Fruit fly (Drosophila melanogaster) whole organism, embryonic: Measurements from ENCODE around the gene Pop4.

Source experiments
- Asciz ChIP-seq: fragments of 200-800 bp; sonication (Bioruptor generic); optimal IDR thresholded peaks from 2 replicates; lab custom pipeline; 2017; ENCODE audit warnings: missing biosample characterization, mild to moderate bottlenecking, missing genetic modification characterization, missing genetic modification reagents
- Bdp1 ChIP-seq: fragments of 200-800 bp; sonication (Bioruptor generic); optimal IDR thresholded peaks from 3 replicates; lab custom pipeline; 2016; ENCODE audit warnings: missing biosample characterization, missing genetic modification characterization
- CG10267 ChIP-seq: fragments of 200-800 bp; sonication (Bioruptor generic); optimal IDR thresholded peaks from 2 replicates; lab custom pipeline; 2018; ENCODE audit warnings: missing biosample characterization, mild to moderate bottlenecking, missing genetic modification characterization, moderate library complexity
- CG10431 ChIP-seq: fragments of 200-800 bp; sonication (Bioruptor generic); optimal IDR thresholded peaks from 3 replicates; lab custom pipeline; 2018; ENCODE audit warnings: missing biosample characterization, mild to moderate bottlenecking, missing genetic modification characterization
- CG12071 ChIP-seq: fragments of 200-800 bp; sonication (Bioruptor generic); optimal IDR thresholded peaks from 3 replicates; lab custom pipeline; 2018; ENCODE audit warnings: missing biosample characterization, mild to moderate bottlenecking, missing genetic modification characterization
- CG12659 ChIP-seq: fragments of 200-800 bp; sonication (Bioruptor generic); optimal IDR thresholded peaks from 3 replicates; lab custom pipeline; 2017; ENCODE audit warnings: mild to moderate bottlenecking, missing biosample characterization, missing genetic modification reagents, missing genetic modification characterization
- CG13296 ChIP-seq: fragments of 200-800 bp; sonication (Bioruptor generic); optimal IDR thresholded peaks from 3 replicates; lab custom pipeline; 2018; ENCODE audit warnings: missing biosample characterization, mild to moderate bottlenecking, missing genetic modification characterization
- CG14965 ChIP-seq: fragments of 200-800 bp; sonication (Bioruptor generic); optimal IDR thresholded peaks from 2 replicates; lab custom pipeline; 2016; ENCODE audit warnings: missing biosample characterization, missing genetic modification characterization, borderline replicate concordance
- CG16815 ChIP-seq: fragments of 200-800 bp; sonication (Bioruptor generic); optimal IDR thresholded peaks from 3 replicates; lab custom pipeline; 2017; ENCODE audit warnings: missing biosample characterization, mild to moderate bottlenecking, missing genetic modification characterization
- CG17385 ChIP-seq: fragments of 200-800 bp; sonication (Bioruptor generic); optimal IDR thresholded peaks from 3 replicates; lab custom pipeline; 2018; ENCODE audit warnings: missing biosample characterization, mild to moderate bottlenecking, missing genetic modification characterization
- CG17802 ChIP-seq: fragments of 200-800 bp; sonication (Bioruptor generic); optimal IDR thresholded peaks from 2 replicates; lab custom pipeline; 2018; ENCODE audit warnings: missing biosample characterization, mild to moderate bottlenecking, missing genetic modification characterization, moderate library complexity
- CG2116 ChIP-seq: fragments of 200-800 bp; sonication (Bioruptor generic); optimal IDR thresholded peaks from 3 replicates; lab custom pipeline; 2018; ENCODE audit warnings: missing biosample characterization, mild to moderate bottlenecking, missing genetic modification characterization
- CG2712 ChIP-seq: fragments of 200-800 bp; optimal IDR thresholded peaks from 3 replicates; lab custom pipeline; 2019; ENCODE audit warnings: missing biosample characterization, mild to moderate bottlenecking, missing genetic modification characterization, moderate library complexity
- CG2889 ChIP-seq: fragments of 200-800 bp; sonication (Bioruptor generic); IDR thresholded peaks from 3 replicates; pipeline ENCODE4 v1.3.6; 2022; ENCODE audit warnings: missing biosample characterization, missing genetic modification characterization
- CG32767 ChIP-seq: fragments of 200-800 bp; sonication (Bioruptor generic); IDR thresholded peaks from 2 replicates; pipeline ENCODE4 v1.3.6; 2022; ENCODE audit warnings: missing biosample characterization, missing genetic modification characterization
- CG34422 ChIP-seq: fragments of 200-800 bp; sonication (Bioruptor generic); IDR thresholded peaks from 3 replicates; pipeline ENCODE4 v1.3.6; 2022; ENCODE audit warnings: missing biosample characterization, missing genetic modification characterization
- CG42726 ChIP-seq: fragments of 200-800 bp; sonication (Bioruptor generic); IDR thresholded peaks from 2 replicates; pipeline ENCODE4 v1.3.6; 2022; ENCODE audit warnings: missing biosample characterization, missing genetic modification characterization; ENCODE audit not compliant: partially characterized antibody
- CG6683 ChIP-seq: fragments of 200-800 bp; sonication (Bioruptor generic); optimal IDR thresholded peaks from 2 replicates; lab custom pipeline; 2017; ENCODE audit warnings: missing biosample characterization, mild to moderate bottlenecking, missing genetic modification characterization, missing genetic modification reagents
- CG7745 ChIP-seq: fragments of 200-800 bp; sonication (Bioruptor generic); optimal IDR thresholded peaks from 2 replicates; lab custom pipeline; 2018; ENCODE audit warnings: missing biosample characterization, mild to moderate bottlenecking, missing genetic modification characterization, moderate library complexity
- CG8924 ChIP-seq: fragments of 200-800 bp; optimal IDR thresholded peaks from 3 replicates; lab custom pipeline; 2019; ENCODE audit warnings: missing biosample characterization, mild to moderate bottlenecking, missing genetic modification characterization, moderate library complexity
- CG9609 ChIP-seq: fragments of 200-800 bp; sonication (Bioruptor generic); optimal IDR thresholded peaks from 3 replicates; lab custom pipeline; 2016; ENCODE audit warnings: missing biosample characterization, missing genetic modification characterization
- CG9876 ChIP-seq: fragments of 200-800 bp; sonication (Bioruptor generic); optimal IDR thresholded peaks from 2 replicates; lab custom pipeline; 2016; ENCODE audit warnings: missing biosample characterization, missing genetic modification characterization
- CrebB ChIP-seq: fragments of 200-800 bp; sonication (Bioruptor generic); optimal IDR thresholded peaks from 3 replicates; lab custom pipeline; 2018; ENCODE audit warnings: missing biosample characterization, mild to moderate bottlenecking, missing genetic modification characterization
- D19A ChIP-seq: fragments of 200-800 bp; optimal IDR thresholded peaks from 3 replicates; lab custom pipeline; 2019; ENCODE audit warnings: missing biosample characterization, mild to moderate bottlenecking, missing genetic modification characterization, moderate library complexity
- Dip2 ChIP-seq: fragments of 200-800 bp; sonication (Bioruptor generic); IDR thresholded peaks from 2 replicates; pipeline ENCODE4 v1.3.6; 2022; ENCODE audit warnings: missing biosample characterization, missing genetic modification characterization
- ERR ChIP-seq: fragments of 200-800 bp; sonication (Bioruptor generic); optimal IDR thresholded peaks from 2 replicates; lab custom pipeline; 2016; ENCODE audit warnings: missing biosample characterization, missing genetic modification characterization
- Elba2 ChIP-seq: fragments of 200-800 bp; sonication (Bioruptor generic); optimal IDR thresholded peaks from 3 replicates; lab custom pipeline; 2016; ENCODE audit warnings: missing biosample characterization, missing genetic modification characterization
- Hmx ChIP-seq: fragments of 200-800 bp; sonication (Bioruptor generic); optimal IDR thresholded peaks from 2 replicates; lab custom pipeline; 2016; ENCODE audit warnings: missing biosample characterization, missing genetic modification characterization
- Meics ChIP-seq: fragments of 200-800 bp; sonication (Bioruptor generic); optimal IDR thresholded peaks from 2 replicates; lab custom pipeline; 2017; ENCODE audit warnings: missing biosample characterization, mild to moderate bottlenecking, missing genetic modification characterization
- Mrtf ChIP-seq: fragments of 200-800 bp; sonication (Bioruptor generic); IDR thresholded peaks from 3 replicates; pipeline ENCODE4 v1.3.6; 2022; ENCODE audit warnings: missing biosample characterization, missing genetic modification characterization
- Oaz ChIP-seq: fragments of 200-800 bp; sonication (Bioruptor generic); IDR thresholded peaks from 2 replicates; pipeline ENCODE4 v1.3.6; 2022; ENCODE audit warnings: missing biosample characterization, missing genetic modification characterization
- Opbp ChIP-seq: fragments of 200-800 bp; sonication (Bioruptor generic); IDR thresholded peaks from 3 replicates; pipeline ENCODE4 v1.3.6; 2022; ENCODE audit warnings: missing biosample characterization, missing genetic modification characterization; ENCODE audit not compliant: partially characterized antibody
- Sox100B ChIP-seq: fragments of 200-800 bp; sonication (Bioruptor generic); optimal IDR thresholded peaks from 3 replicates; lab custom pipeline; 2018; ENCODE audit warnings: missing biosample characterization, mild to moderate bottlenecking, missing genetic modification characterization
- Stat92E ChIP-seq, 3 experiments: fragments of >200 bp in 2 of 3; fragments of 200-800 bp in 1 of 3; sonication (Bioruptor generic) in 1 of 3; optimal IDR thresholded peaks; 2 replicates each; lab custom pipeline; 2017 to 2019; ENCODE audit warnings: missing biosample characterization in 3 of 3, missing genetic modification characterization in 3 of 3, mild to moderate bottlenecking in 1 of 3, moderate library complexity in 1 of 3
- abd-A ChIP-seq: fragments of 200-800 bp; sonication (Bioruptor generic); optimal IDR thresholded peaks from 3 replicates; lab custom pipeline; 2019; ENCODE audit warnings: missing biosample characterization, mild to moderate bottlenecking, missing genetic modification characterization, moderate library complexity
- amos ChIP-seq: fragments of 200-800 bp; sonication (Bioruptor generic); IDR thresholded peaks from 2 replicates; pipeline ENCODE4 v1.3.6; 2022; ENCODE audit warnings: missing biosample characterization, missing genetic modification characterization; ENCODE audit not compliant: partially characterized antibody
- chm ChIP-seq: fragments of 200-800 bp; sonication (Bioruptor generic); IDR thresholded peaks from 2 replicates; pipeline ENCODE4 v1.3.6; 2022; ENCODE audit warnings: missing biosample characterization, missing genetic modification characterization
- danr ChIP-seq: fragments of 200-800 bp; sonication (Bioruptor generic); IDR thresholded peaks from 2 replicates; pipeline ENCODE4 v1.3.6; 2022; ENCODE audit warnings: missing biosample characterization, missing genetic modification characterization
- dmrt11E ChIP-seq: fragments of 200-800 bp; sonication (Bioruptor generic); optimal IDR thresholded peaks from 3 replicates; lab custom pipeline; 2018; ENCODE audit warnings: missing biosample characterization, mild to moderate bottlenecking, missing genetic modification characterization, moderate library complexity
- gcm ChIP-seq: fragments of 200-800 bp; sonication (Bioruptor generic); optimal IDR thresholded peaks from 2 replicates; lab custom pipeline; 2019; ENCODE audit warnings: missing biosample characterization, mild to moderate bottlenecking, missing genetic modification characterization, moderate library complexity
- gem ChIP-seq: fragments of 200-800 bp; sonication (Bioruptor generic); optimal IDR thresholded peaks from 2 replicates; lab custom pipeline; 2019; ENCODE audit warnings: missing biosample characterization, mild to moderate bottlenecking, missing genetic modification characterization, moderate library complexity
- hb ChIP-seq: fragments of 200-800 bp; sonication (Bioruptor generic); IDR thresholded peaks from 3 replicates; pipeline ENCODE4 v1.3.6; 2022; ENCODE audit warnings: missing biosample characterization, missing genetic modification characterization; ENCODE audit not compliant: partially characterized antibody
- ken ChIP-seq: fragments of 200-800 bp; sonication (Bioruptor generic); IDR thresholded peaks from 3 replicates; pipeline ENCODE4 v1.3.6; 2022; ENCODE audit warnings: missing biosample characterization, missing genetic modification characterization
- lbe ChIP-seq: fragments of 200-800 bp; sonication (Bioruptor generic); optimal IDR thresholded peaks from 2 replicates; lab custom pipeline; 2016; ENCODE audit warnings: missing biosample characterization, mild to moderate bottlenecking, missing genetic modification characterization
- lola ChIP-seq, 3 experiments: fragments of >200 bp in 2 of 3; fragments of 200-800 bp in 1 of 3; sonication (Bioruptor generic) in 1 of 3; optimal IDR thresholded peaks; 2 replicates each; lab custom pipeline; 2017 to 2019; ENCODE audit warnings: missing biosample characterization in 3 of 3, missing genetic modification characterization in 3 of 3, mild to moderate bottlenecking in 1 of 3, moderate library complexity in 1 of 3
- peb ChIP-seq: fragments of 200-800 bp; sonication (Bioruptor generic); IDR thresholded peaks from 2 replicates; pipeline ENCODE4 v1.3.6; 2022; ENCODE audit warnings: missing biosample characterization, missing genetic modification characterization
- pros ChIP-seq: fragments of 200-800 bp; sonication (Bioruptor generic); optimal IDR thresholded peaks from 3 replicates; lab custom pipeline; 2019; ENCODE audit warnings: missing biosample characterization, mild to moderate bottlenecking, missing genetic modification characterization, moderate library complexity
- schlank ChIP-seq: fragments of 200-800 bp; sonication (Bioruptor generic); optimal IDR thresholded peaks from 2 replicates; lab custom pipeline; 2018; ENCODE audit warnings: missing biosample characterization, mild to moderate bottlenecking, missing genetic modification characterization
- sens ChIP-seq: fragments of 200-800 bp; sonication (Bioruptor generic); peaks from one replicate; lab custom pipeline; 2016; ENCODE audit warnings: missing biosample characterization, missing genetic modification characterization
- stc ChIP-seq: fragments of 200-800 bp; sonication (Bioruptor generic); IDR thresholded peaks from 2 replicates; pipeline ENCODE4 v1.3.6; 2022; ENCODE audit warnings: missing biosample characterization, missing genetic modification characterization
- twi ChIP-seq: fragments of 200-800 bp; optimal IDR thresholded peaks from 2 replicates; lab custom pipeline; 2019; ENCODE audit warnings: missing biosample characterization, mild to moderate bottlenecking, missing genetic modification characterization, moderate library complexity

Gene Pop4

DNA sequence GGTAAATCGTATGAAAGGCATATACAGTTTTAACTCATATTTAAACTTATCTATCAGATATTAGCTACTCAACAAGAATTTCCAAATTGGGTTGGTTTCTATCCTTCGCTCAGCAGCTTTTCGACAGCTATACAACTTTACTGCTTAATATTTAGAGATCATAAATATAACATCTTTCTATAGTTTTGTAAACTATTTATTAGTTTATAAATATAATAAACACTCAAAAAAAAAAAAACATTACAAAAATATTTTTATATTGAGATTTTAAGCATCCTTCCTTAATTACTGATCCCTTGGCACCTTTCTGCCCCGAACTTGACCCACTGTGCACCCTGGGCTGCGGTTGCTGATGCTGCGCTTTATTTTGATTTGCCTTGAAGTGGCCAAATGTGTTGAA lies 25.5 kb downstream of the Pop4 start (continued):
- no peak for TF ChIP-seq CG9609 (GFP tag; lab: Kevin White, UChicago)
- no peak for TF ChIP-seq chm
- TF ChIP-seq CG2116 (GFP tag; lab: Kevin White, UChicago) = no peak
- no peak for TF ChIP-seq CG12659 (GFP tag; lab: Kevin White, UChicago)
- peak; percentile 47 for TF ChIP-seq D19A (tag; lab: Kevin White, UChicago)
- no peak for TF ChIP-seq CG34422 (GFP tag; lab: Robert Waterston, UW)
- TF ChIP-seq ken = no peak
- TF ChIP-seq CG7745 = no peak
- no peak for TF ChIP-seq Bdp1 (GFP tag; lab: Kevin White, UChicago)
- no peak for TF ChIP-seq CrebB
- no peak for TF ChIP-seq CG14965 (GFP tag; lab: Kevin White, UChicago)
- TF ChIP-seq abd-A (tag; lab: Kevin White, UChicago) = no peak
- no peak for TF ChIP-seq Mrtf (GFP tag; lab: Robert Waterston, UW)
- no peak for TF ChIP-seq lbe
- TF ChIP-seq schlank (tag; lab: Kevin White, UChicago) = no peak
- no peak for TF ChIP-seq CG6683
- TF ChIP-seq peb = no peak
- TF ChIP-seq CG2889 = no peak
- peak; percentile 12 for TF ChIP-seq CG8924 (tag; lab: Kevin White, UChicago)
- TF ChIP-seq amos (GFP tag; lab: Robert Waterston, UW) = no peak
- TF ChIP-seq Opbp = no peak
- peak in 1 of 3 experiments; percentile 65 for TF ChIP-seq lola (GFP tag; optimal IDR thresholded peaks at IDR 0.05; lab: Kevin White, UChicago)
- no peak for TF ChIP-seq CG13296 (GFP tag; lab: Kevin White, UChicago)
- TF ChIP-seq CG32767 (GFP tag; lab: Robert Waterston, UW) = no peak
- TF ChIP-seq dmrt11E (tag; lab: Kevin White, UChicago) = peak; percentile 69
- no peak for TF ChIP-seq Oaz (GFP tag; lab: Robert Waterston, UW)
- no peak for TF ChIP-seq CG17802
- TF ChIP-seq CG17385 (GFP tag; lab: Kevin White, UChicago) = peak; percentile 11
- no peak for TF ChIP-seq Elba2
- TF ChIP-seq CG9876 (GFP tag; lab: Kevin White, UChicago) = no peak
- TF ChIP-seq CG10431 (GFP tag; lab: Kevin White, UChicago) = no peak
- TF ChIP-seq gcm (GFP tag; lab: Kevin White, UChicago) = no peak
- TF ChIP-seq Stat92E (GFP tag; optimal IDR thresholded peaks at IDR 0.05; lab: Kevin White, UChicago) = no peak
- TF ChIP-seq danr (GFP tag; lab: Robert Waterston, UW) = no peak
- peak; percentile 84 for TF ChIP-seq sens (GFP tag; lab: Kevin White, UChicago)
- no peak for TF ChIP-seq twi
- no peak for TF ChIP-seq pros (GFP tag; lab: Kevin White, UChicago)
- TF ChIP-seq Asciz (GFP tag; lab: Kevin White, UChicago) = peak; percentile 21
- TF ChIP-seq CG2712 (tag; lab: Kevin White, UChicago) = peak; percentile 61
- TF ChIP-seq gem (tag; lab: Kevin White, UChicago) = peak; percentile 57
- TF ChIP-seq ERR (GFP tag; lab: Kevin White, UChicago) = no peak
- no peak for TF ChIP-seq Meics (GFP tag; lab: Kevin White, UChicago)
- TF ChIP-seq CG42726 (GFP tag; lab: Robert Waterston, UW) = no peak
- TF ChIP-seq Hmx (GFP tag; lab: Kevin White, UChicago) = no peak
- no peak for TF ChIP-seq stc (GFP tag; lab: Robert Waterston, UW)
- TF ChIP-seq Dip2 (GFP tag; lab: Robert Waterston, UW) = no peak
- peak; percentile 73 for TF ChIP-seq CG16815 (GFP tag; lab: Kevin White, UChicago)
- TF ChIP-seq CG10267 = peak; percentile 37
- TF ChIP-seq CG12071 (GFP tag; lab: Kevin White, UChicago) = no peak
- no peak for TF ChIP-seq hb (GFP tag; lab: Robert Waterston, UW)
- peak; percentile 60 for TF ChIP-seq Sox100B (GFP tag; lab: Kevin White, UChicago)
